Fruit fly (Drosophila melanogaster) whole organism, pupa: ENCODE measurements around the gene CG33124.

Experiments used
- CG12605 ChIP-seq: fragments of 200-800 bp; sonication (Bioruptor generic); IDR thresholded peaks from 2 replicates; pipeline ENCODE4 v1.3.6; 2022; ENCODE audit warnings: missing biosample characterization, missing genetic modification characterization
- CG13204 ChIP-seq: fragments of 200-800 bp; sonication (Bioruptor generic); optimal IDR thresholded peaks from 2 replicates; lab custom pipeline; 2018; ENCODE audit warnings: missing biosample characterization, mild to moderate bottlenecking, missing genetic modification characterization, moderate library complexity
- CG4496 ChIP-seq: fragments of 200-800 bp; sonication (Bioruptor generic); IDR thresholded peaks from 3 replicates; pipeline ENCODE4 v1.3.6; 2022; ENCODE audit warnings: missing biosample characterization, missing genetic modification characterization
- CG8159 ChIP-seq: fragments of 200-800 bp; sonication (Bioruptor generic); optimal IDR thresholded peaks from 3 replicates; lab custom pipeline; 2018; ENCODE audit warnings: missing biosample characterization, mild to moderate bottlenecking, missing genetic modification characterization, moderate library complexity
- CG9948 ChIP-seq: fragments of 200-800 bp; sonication (Bioruptor generic); optimal IDR thresholded peaks from 2 replicates; lab custom pipeline; 2018; ENCODE audit warnings: missing biosample characterization, mild to moderate bottlenecking, missing genetic modification characterization, moderate library complexity
- EcR ChIP-seq: fragments of 200-800 bp; sonication (Bioruptor generic); optimal IDR thresholded peaks from 3 replicates; lab custom pipeline; 2019; ENCODE audit warnings: missing biosample characterization, missing genetic modification characterization, mild to moderate bottlenecking, moderate library complexity, missing genetic modification reagents
- Pif1A ChIP-seq: fragments of 200-800 bp; sonication (Bioruptor generic); optimal IDR thresholded peaks from 3 replicates; lab custom pipeline; 2016; ENCODE audit warnings: missing biosample characterization, missing genetic modification characterization
- Pif1B ChIP-seq: fragments of 200-800 bp; sonication (Bioruptor generic); optimal IDR thresholded peaks from 3 replicates; lab custom pipeline; 2016; ENCODE audit warnings: missing biosample characterization, missing genetic modification characterization
- Snoo ChIP-seq: fragments of 200-800 bp; sonication (Bioruptor generic); optimal IDR thresholded peaks from 3 replicates; lab custom pipeline; 2017; ENCODE audit warnings: missing biosample characterization, mild to moderate bottlenecking, missing genetic modification characterization, inconsistent platforms
- fd96Ca ChIP-seq: fragments of 200-800 bp; sonication (Bioruptor generic); IDR thresholded peaks from 3 replicates; pipeline ENCODE4 v1.3.6; 2022; ENCODE audit warnings: missing biosample characterization, missing genetic modification characterization
- rn ChIP-seq: fragments of 200-800 bp; sonication (Bioruptor generic); IDR thresholded peaks from 2 replicates; pipeline ENCODE4 v1.3.6; 2022; ENCODE audit warnings: missing biosample characterization, missing genetic modification characterization

- no peak for TF ChIP-seq CG12605 (GFP tag; lab: Robert Waterston, UW)
- no peak; the same call in 2 of the 3 replicates for TF ChIP-seq CG4496 (GFP tag; lab: Robert Waterston, UW)
- no peak for TF ChIP-seq Snoo (tag; lab: Kevin White, UChicago)
- TF ChIP-seq Pif1B (GFP tag; lab: Kevin White, UChicago): no peak
- no peak for TF ChIP-seq rn
- no peak for TF ChIP-seq CG8159 (tag; lab: Kevin White, UChicago)
- peak; percentile 69 for TF ChIP-seq CG13204 (GFP tag; lab: Kevin White, UChicago)
- TF ChIP-seq fd96Ca: no peak
- TF ChIP-seq EcR (GFP tag; lab: Kevin White, UChicago): peak; percentile 95
- TF ChIP-seq Pif1A (GFP tag; lab: Kevin White, UChicago): no peak
- TF ChIP-seq CG9948 (tag; lab: Kevin White, UChicago): no peak
These were observed 39.9 kb downstream of the CG33124 start for dm6 chr2L:2168894-2169456.
